Worm (Caenorhabditis elegans) whole organism, mixed stage, embryonic: ENCODE results near the gene snn-1.

Experiments
- M03D4.4 ChIP-seq: sonication (generic microtip); optimal IDR thresholded peaks from 2 replicates; lab custom pipeline; 2017; ENCODE audit warnings: mild to moderate bottlenecking, missing genetic modification characterization, missing compliant biosample characterization
- blmp-1 ChIP-seq: fragments of 150-350 bp; optimal IDR thresholded peaks from 2 replicates; lab custom pipeline; 2014; ENCODE audit warnings: missing biosample characterization, missing genetic modification characterization
- ceh-83 ChIP-seq: fragments of 200-800 bp; sonication (Bioruptor generic); optimal IDR thresholded peaks from 2 replicates; lab custom pipeline; 2018; ENCODE audit warnings: mild to moderate bottlenecking, missing genetic modification characterization, missing compliant biosample characterization
- ces-1 ChIP-seq: fragments of 150-350 bp; optimal IDR thresholded peaks from 2 replicates; lab custom pipeline; 2014; ENCODE audit warnings: missing biosample characterization, missing genetic modification reagents, missing genetic modification characterization
- drap-1 ChIP-seq: fragments of 200-800 bp; sonication (Bioruptor generic); optimal IDR thresholded peaks from 3 replicates; lab custom pipeline; 2018; ENCODE audit warnings: mild to moderate bottlenecking, missing genetic modification characterization, missing compliant biosample characterization
- elt-1 ChIP-seq: sonication (generic microtip); optimal IDR thresholded peaks from 2 replicates; lab custom pipeline; 2017; ENCODE audit warnings: missing genetic modification characterization, mild to moderate bottlenecking, missing compliant biosample characterization, antibody characterized with exemption, moderate library complexity, borderline replicate concordance; ENCODE audit not compliant: insufficient read depth
- elt-3 ChIP-seq: fragments of 150-350 bp; optimal IDR thresholded peaks from 2 replicates; lab custom pipeline; 2014; ENCODE audit warnings: missing biosample characterization, missing genetic modification characterization
- flh-1 ChIP-seq: fragments of 200-800 bp; sonication (Bioruptor generic); optimal IDR thresholded peaks from 2 replicates; lab custom pipeline; 2018; ENCODE audit warnings: mild to moderate bottlenecking, missing genetic modification characterization, moderate library complexity, missing compliant biosample characterization
- hlh-1 ChIP-seq: fragments of 150-350 bp; optimal IDR thresholded peaks from 2 replicates; lab custom pipeline; 2014; ENCODE audit warnings: missing biosample characterization, missing genetic modification reagents, missing genetic modification characterization
- lin-13 ChIP-seq: fragments of 150-350 bp; optimal IDR thresholded peaks from 2 replicates; lab custom pipeline; 2014; ENCODE audit warnings: missing biosample characterization, missing genetic modification characterization
- lin-32 ChIP-seq: fragments of 200-800 bp; sonication (Bioruptor generic); optimal IDR thresholded peaks from 2 replicates; lab custom pipeline; 2018; ENCODE audit warnings: mild to moderate bottlenecking, missing genetic modification characterization, missing compliant biosample characterization
- lsy-2 ChIP-seq: fragments of 150-350 bp; optimal IDR thresholded peaks from 2 replicates; lab custom pipeline; 2014; ENCODE audit warnings: missing biosample characterization, missing genetic modification characterization
- nhr-12 ChIP-seq: fragments of 150-350 bp; optimal IDR thresholded peaks from 2 replicates; lab custom pipeline; 2014; ENCODE audit warnings: missing biosample characterization, missing genetic modification characterization
- nhr-2 ChIP-seq: fragments of 150-350 bp; optimal IDR thresholded peaks from 2 replicates; lab custom pipeline; 2014; ENCODE audit warnings: missing biosample characterization, missing genetic modification characterization
- nhr-237 ChIP-seq: fragments of 150-350 bp; optimal IDR thresholded peaks from 2 replicates; lab custom pipeline; 2014; ENCODE audit warnings: missing biosample characterization, missing genetic modification characterization
- nhr-76 ChIP-seq: sonication (generic microtip); optimal IDR thresholded peaks from 2 replicates; lab custom pipeline; 2017; ENCODE audit warnings: missing biosample characterization, missing genetic modification characterization
- pha-4 ChIP-seq: fragments of 150-350 bp; optimal IDR thresholded peaks from 2 replicates; lab custom pipeline; 2018; ENCODE audit warnings: missing biosample characterization, missing genetic modification reagents, missing genetic modification characterization
- sem-2 ChIP-seq: fragments of 200-800 bp; sonication (Bioruptor generic); optimal IDR thresholded peaks from 2 replicates; lab custom pipeline; 2018; ENCODE audit warnings: mild to moderate bottlenecking, missing genetic modification characterization, missing compliant biosample characterization
- snpc-4 ChIP-seq: fragments of 150-350 bp; optimal IDR thresholded peaks from 2 replicates; lab custom pipeline; 2014; ENCODE audit warnings: missing biosample characterization, missing genetic modification characterization
- sptf-1 ChIP-seq: sonication (generic microtip); optimal IDR thresholded peaks from 2 replicates; lab custom pipeline; 2017; ENCODE audit warnings: mild to moderate bottlenecking, missing genetic modification characterization, moderate library complexity, missing compliant biosample characterization
- unc-120 ChIP-seq: sonication (generic microtip); optimal IDR thresholded peaks from 2 replicates; lab custom pipeline; 2017; ENCODE audit warnings: missing genetic modification characterization, missing compliant biosample characterization; ENCODE audit not compliant: poor library complexity, severe bottlenecking
- unc-39 ChIP-seq: fragments of 150-350 bp; optimal IDR thresholded peaks from 2 replicates; lab custom pipeline; 2014; ENCODE audit warnings: missing biosample characterization, missing genetic modification characterization
- unc-62 ChIP-seq: fragments of 150-350 bp; optimal IDR thresholded peaks from 2 replicates; lab custom pipeline; 2014; ENCODE audit warnings: missing biosample characterization, missing genetic modification reagents, missing genetic modification characterization
- zip-8 ChIP-seq: fragments of 150-350 bp; optimal IDR thresholded peaks from 2 replicates; lab custom pipeline; 2014; ENCODE audit warnings: missing biosample characterization, missing genetic modification characterization
- ztf-11 ChIP-seq: fragments of 150-350 bp; optimal IDR thresholded peaks from 2 replicates; lab custom pipeline; 2014; ENCODE audit warnings: missing biosample characterization, missing genetic modification characterization

Gene snn-1

DNA sequence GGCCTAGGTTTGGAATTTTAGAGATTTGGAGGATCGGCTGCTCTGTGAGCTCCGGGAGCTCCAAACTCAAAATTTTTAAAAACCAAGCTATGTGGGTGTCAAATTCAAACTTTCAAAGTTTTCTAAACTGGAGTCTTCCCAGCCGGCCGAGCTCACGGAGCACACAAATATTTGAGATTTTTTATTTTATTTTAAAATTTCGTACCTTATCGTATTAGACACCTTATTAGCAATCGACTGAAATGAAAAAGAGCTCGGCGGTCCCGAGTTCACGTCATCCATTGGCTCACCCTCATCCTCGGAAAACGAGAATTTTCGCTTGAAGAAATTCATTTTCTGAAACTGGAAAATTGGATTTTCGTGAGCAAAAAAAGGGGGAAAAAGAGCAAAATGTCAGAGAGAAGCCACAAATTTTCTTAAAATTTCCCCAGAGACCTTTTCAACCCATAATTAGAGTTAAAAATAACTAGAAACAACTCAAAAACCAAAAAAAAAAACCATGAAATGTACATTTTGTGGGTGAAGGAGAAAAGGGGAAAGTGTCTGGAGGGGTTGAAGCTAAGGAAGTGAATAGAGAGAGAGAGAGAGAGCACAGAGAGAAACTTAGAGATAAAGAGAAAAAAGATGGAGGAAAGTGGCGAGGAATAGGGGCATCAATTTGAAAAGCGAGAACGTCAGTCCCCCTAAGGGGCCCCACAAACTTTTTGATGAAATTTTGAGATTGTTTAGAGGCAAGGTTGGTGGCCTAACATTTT, at the start of gene snn-1:
snn-1 (minus strand) TSS at position 355 of the 755 bp plus-strand sequence.
- TF ChIP-seq elt-1 (tag; lab: Kevin White, UChicago) (no peak), snpc-4 (no peak), flh-1 (GFP tag; lab: Kevin White, UChicago) (no peak), blmp-1 (tag; lab: Kevin White, UChicago) (no peak), hlh-1 (tag; lab: Kevin White, UChicago) (no peak), sem-2 (GFP tag; lab: Kevin White, UChicago) (no peak), ces-1 (GFP tag; lab: Kevin White, UChicago) (peak; percentile 55)

DNA sequence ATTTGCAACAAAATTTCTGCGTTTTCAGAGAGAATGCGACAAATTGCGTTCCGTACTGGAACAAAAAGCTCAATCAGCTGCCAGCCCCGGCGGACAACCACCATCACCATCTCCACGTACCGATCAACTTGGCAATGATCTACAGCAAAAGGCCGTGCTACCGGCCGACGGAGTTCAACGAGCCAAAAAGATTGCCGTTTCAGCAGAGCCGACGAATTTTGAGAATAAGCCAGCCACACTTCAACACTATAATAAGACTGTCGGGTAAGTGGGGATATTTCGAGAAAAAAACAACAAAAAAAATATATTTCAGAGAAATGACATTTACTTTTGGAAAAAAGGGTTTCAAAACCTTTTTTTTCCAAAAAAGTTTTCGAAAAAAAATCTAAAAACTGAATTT, 47.7 kb upstream of the snn-1 start:
- TF ChIP-seq sem-2 (GFP tag; lab: Kevin White, UChicago) (no peak), zip-8 (tag; lab: Kevin White, UChicago) (no peak)

ce11 chrIV:1860965-1861364, 46.0 kb upstream of the snn-1 start:
- TF ChIP-seq M03D4.4 (tag; lab: Kevin White, UChicago) = no peak
- TF ChIP-seq drap-1 (GFP tag; lab: Kevin White, UChicago) = no peak
- TF ChIP-seq ces-1 (GFP tag; lab: Kevin White, UChicago) = no peak
- TF ChIP-seq nhr-76 (tag; lab: Kevin White, UChicago) = no peak
- TF ChIP-seq blmp-1 (tag; lab: Kevin White, UChicago) = no peak
- TF ChIP-seq unc-62 (GFP tag; lab: Kevin White, UChicago) = no peak
- no peak for TF ChIP-seq elt-1 (tag; lab: Kevin White, UChicago)
- no peak for TF ChIP-seq nhr-12
- TF ChIP-seq lin-32 (GFP tag; lab: Kevin White, UChicago) = no peak
- no peak for TF ChIP-seq pha-4 (tag; lab: Kevin White, UChicago)
- TF ChIP-seq sptf-1 = no peak
- TF ChIP-seq nhr-2 (tag; lab: Kevin White, UChicago) = no peak
- TF ChIP-seq nhr-237 (tag; lab: Kevin White, UChicago) = no peak
- TF ChIP-seq sem-2 (GFP tag; lab: Kevin White, UChicago) = no peak
- no peak for TF ChIP-seq elt-3 (tag; lab: Kevin White, UChicago)

DNA sequence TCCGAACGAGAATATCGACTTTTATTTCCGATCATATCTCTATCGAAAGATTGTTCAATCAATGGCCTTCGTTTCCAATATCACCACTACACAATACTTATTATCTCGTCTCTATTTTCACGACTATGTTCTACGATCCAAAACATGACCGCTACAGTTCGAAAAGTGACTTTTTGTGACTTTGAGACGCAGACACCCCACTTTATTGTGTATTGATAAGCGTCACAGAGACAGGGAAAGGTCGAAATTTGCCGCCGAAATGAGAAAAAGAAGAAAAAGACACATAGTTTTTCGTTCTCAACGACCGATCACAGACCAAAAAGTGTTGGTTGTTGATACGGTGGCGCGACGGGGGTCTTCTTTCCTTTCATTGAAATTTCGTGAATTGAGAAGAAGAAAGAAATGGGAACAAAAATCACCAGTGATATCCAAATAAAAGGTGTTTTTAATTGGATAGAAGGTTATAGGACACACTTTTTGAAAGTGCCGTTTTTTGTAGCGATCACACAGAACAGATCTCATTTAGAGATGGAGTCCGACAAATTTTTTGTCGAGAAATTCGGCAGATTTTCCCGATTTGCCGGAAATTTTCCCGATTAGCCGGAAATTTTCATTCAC, 44.6 kb upstream of the snn-1 start:
- TF ChIP-seq unc-120 (tag; lab: Kevin White, UChicago) = no peak

DNA sequence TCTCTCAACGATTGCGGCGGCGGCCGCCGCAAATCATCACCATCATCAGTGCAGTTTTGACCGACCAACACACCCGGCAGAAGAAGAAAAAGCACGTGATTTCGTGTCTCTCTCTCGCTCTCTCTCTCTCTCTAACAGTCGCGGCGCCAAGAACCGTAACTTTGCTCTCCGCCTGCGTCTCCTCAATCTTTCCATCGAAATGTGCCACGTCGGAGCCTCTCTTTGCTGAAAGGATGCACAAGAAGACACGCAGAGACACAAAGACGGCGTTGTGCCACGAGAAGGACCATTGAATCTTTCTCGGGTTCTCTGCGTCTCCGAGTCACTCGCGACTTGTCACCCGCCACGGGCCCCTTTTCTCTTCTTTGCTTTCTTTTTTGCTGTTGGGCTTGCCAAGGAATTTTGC, 43.0 kb upstream of the snn-1 start:
- TF ChIP-seq nhr-2 (tag; lab: Kevin White, UChicago) = no peak
- TF ChIP-seq sem-2 (GFP tag; lab: Kevin White, UChicago) = no peak
- peak; percentile 55 for TF ChIP-seq unc-120 (tag; lab: Kevin White, UChicago)
- TF ChIP-seq ces-1 (GFP tag; lab: Kevin White, UChicago) = peak; percentile 26
- peak; percentile 30 for TF ChIP-seq ceh-83
- TF ChIP-seq snpc-4 = no peak
- peak; percentile 19 for TF ChIP-seq unc-62 (GFP tag; lab: Kevin White, UChicago)

- no peak for TF ChIP-seq ceh-83
- no peak for TF ChIP-seq sem-2 (GFP tag; lab: Kevin White, UChicago)
- no peak for TF ChIP-seq ces-1 (GFP tag; lab: Kevin White, UChicago)
These were observed 39.1 kb upstream of the snn-1 start for ce11 chrIV:1853934-1854438.

DNA sequence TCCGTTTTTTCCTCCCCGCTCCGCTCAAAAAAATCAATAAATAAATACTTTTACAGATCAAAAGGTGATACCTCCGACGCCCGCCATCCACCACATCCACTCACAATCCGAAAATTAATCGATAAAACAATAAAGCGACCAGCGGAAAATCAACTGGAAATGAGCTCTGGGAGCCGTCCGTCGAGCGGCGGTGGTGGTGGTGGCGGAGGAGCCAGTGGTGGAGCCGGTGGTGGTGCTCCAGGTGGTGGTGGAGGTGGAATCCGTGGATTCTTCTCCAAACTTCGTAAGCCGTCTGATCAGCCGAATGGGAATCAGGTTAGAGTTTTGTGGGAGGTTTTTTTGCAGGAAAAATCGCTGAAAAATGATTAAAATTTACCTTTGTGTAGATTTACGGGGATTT, 33.0 kb upstream of the snn-1 start, which contains the start of gene egl-4:
egl-4 (plus strand) TSS at position 160 of the 400 bp plus-strand sequence.
- TF ChIP-seq flh-1 (GFP tag; lab: Kevin White, UChicago) = no peak
- TF ChIP-seq snpc-4 = no peak
- TF ChIP-seq lsy-2 (tag; lab: Kevin White, UChicago) = no peak
- TF ChIP-seq ztf-11 (tag; lab: Kevin White, UChicago) = no peak
- no peak for TF ChIP-seq unc-120 (tag; lab: Kevin White, UChicago)
- no peak for TF ChIP-seq unc-62 (GFP tag; lab: Kevin White, UChicago)
- no peak for TF ChIP-seq sem-2 (GFP tag; lab: Kevin White, UChicago)
- TF ChIP-seq elt-3 (tag; lab: Kevin White, UChicago) = no peak
- no peak for TF ChIP-seq drap-1 (GFP tag; lab: Kevin White, UChicago)
- no peak for TF ChIP-seq lin-13 (tag; lab: Kevin White, UChicago)
- no peak for TF ChIP-seq unc-39 (tag; lab: Kevin White, UChicago)
- no peak for TF ChIP-seq zip-8 (tag; lab: Kevin White, UChicago)
